Worm (Caenorhabditis elegans) whole organism, mixed stage, embryonic: ENCODE data around the gene F37A4.4.

Source experiments
- M03D4.4 ChIP-seq: sonication (generic microtip); optimal IDR thresholded peaks from 2 replicates; lab custom pipeline; 2017; ENCODE audit warnings: mild to moderate bottlenecking, missing genetic modification characterization, missing compliant biosample characterization
- bed-3 ChIP-seq: fragments of 200-800 bp; sonication (Bioruptor generic); optimal IDR thresholded peaks from 3 replicates; lab custom pipeline; 2018; ENCODE audit warnings: mild to moderate bottlenecking, missing genetic modification characterization, moderate library complexity, missing compliant biosample characterization
- ceh-39 ChIP-seq: fragments of 150-350 bp; optimal IDR thresholded peaks from 2 replicates; lab custom pipeline; 2014; ENCODE audit warnings: missing biosample characterization, missing genetic modification characterization
- ceh-43 ChIP-seq: fragments of 200-800 bp; sonication (Bioruptor generic); optimal IDR thresholded peaks from 2 replicates; lab custom pipeline; 2018; ENCODE audit warnings: mild to moderate bottlenecking, missing genetic modification characterization, moderate library complexity, missing compliant biosample characterization
- ceh-83 ChIP-seq: fragments of 200-800 bp; sonication (Bioruptor generic); optimal IDR thresholded peaks from 2 replicates; lab custom pipeline; 2018; ENCODE audit warnings: mild to moderate bottlenecking, missing genetic modification characterization, missing compliant biosample characterization
- ces-1 ChIP-seq: fragments of 150-350 bp; optimal IDR thresholded peaks from 2 replicates; lab custom pipeline; 2014; ENCODE audit warnings: missing biosample characterization, missing genetic modification reagents, missing genetic modification characterization
- cnd-1 ChIP-seq: fragments of 200-800 bp; sonication (Bioruptor generic); optimal IDR thresholded peaks from 2 replicates; lab custom pipeline; 2018; ENCODE audit warnings: mild to moderate bottlenecking, missing genetic modification characterization, missing compliant biosample characterization
- elt-1 ChIP-seq: sonication (generic microtip); optimal IDR thresholded peaks from 2 replicates; lab custom pipeline; 2017; ENCODE audit warnings: missing genetic modification characterization, mild to moderate bottlenecking, missing compliant biosample characterization, antibody characterized with exemption, moderate library complexity, borderline replicate concordance; ENCODE audit not compliant: insufficient read depth
- elt-3 ChIP-seq: fragments of 150-350 bp; optimal IDR thresholded peaks from 2 replicates; lab custom pipeline; 2014; ENCODE audit warnings: missing biosample characterization, missing genetic modification characterization
- flh-1 ChIP-seq: fragments of 200-800 bp; sonication (Bioruptor generic); optimal IDR thresholded peaks from 2 replicates; lab custom pipeline; 2018; ENCODE audit warnings: mild to moderate bottlenecking, missing genetic modification characterization, moderate library complexity, missing compliant biosample characterization
- ham-2 ChIP-seq: fragments of 200-800 bp; sonication (Bioruptor generic); optimal IDR thresholded peaks from 2 replicates; lab custom pipeline; 2018; ENCODE audit warnings: mild to moderate bottlenecking, missing genetic modification characterization, missing compliant biosample characterization
- hlh-1 ChIP-seq: fragments of 150-350 bp; optimal IDR thresholded peaks from 2 replicates; lab custom pipeline; 2014; ENCODE audit warnings: missing biosample characterization, missing genetic modification reagents, missing genetic modification characterization
- lin-32 ChIP-seq: fragments of 200-800 bp; sonication (Bioruptor generic); optimal IDR thresholded peaks from 2 replicates; lab custom pipeline; 2018; ENCODE audit warnings: mild to moderate bottlenecking, missing genetic modification characterization, missing compliant biosample characterization
- lsy-2 ChIP-seq: fragments of 150-350 bp; optimal IDR thresholded peaks from 2 replicates; lab custom pipeline; 2014; ENCODE audit warnings: missing biosample characterization, missing genetic modification characterization
- mep-1 ChIP-seq: fragments of 150-350 bp; optimal IDR thresholded peaks from 2 replicates; lab custom pipeline; 2017; ENCODE audit warnings: missing biosample characterization, missing genetic modification reagents, missing genetic modification characterization, inconsistent platforms
- nhr-12 ChIP-seq: fragments of 150-350 bp; optimal IDR thresholded peaks from 2 replicates; lab custom pipeline; 2014; ENCODE audit warnings: missing biosample characterization, missing genetic modification characterization
- nhr-2 ChIP-seq: fragments of 150-350 bp; optimal IDR thresholded peaks from 2 replicates; lab custom pipeline; 2014; ENCODE audit warnings: missing biosample characterization, missing genetic modification characterization
- nhr-237 ChIP-seq: fragments of 150-350 bp; optimal IDR thresholded peaks from 2 replicates; lab custom pipeline; 2014; ENCODE audit warnings: missing biosample characterization, missing genetic modification characterization
- nhr-76 ChIP-seq: sonication (generic microtip); optimal IDR thresholded peaks from 2 replicates; lab custom pipeline; 2017; ENCODE audit warnings: missing biosample characterization, missing genetic modification characterization
- pha-4 ChIP-seq: fragments of 150-350 bp; optimal IDR thresholded peaks from 2 replicates; lab custom pipeline; 2018; ENCODE audit warnings: missing biosample characterization, missing genetic modification reagents, missing genetic modification characterization
- snpc-4 ChIP-seq: fragments of 150-350 bp; optimal IDR thresholded peaks from 2 replicates; lab custom pipeline; 2014; ENCODE audit warnings: missing biosample characterization, missing genetic modification characterization
- sptf-1 ChIP-seq: sonication (generic microtip); optimal IDR thresholded peaks from 2 replicates; lab custom pipeline; 2017; ENCODE audit warnings: mild to moderate bottlenecking, missing genetic modification characterization, moderate library complexity, missing compliant biosample characterization
- tbx-8 ChIP-seq: fragments of 200-800 bp; sonication (Bioruptor generic); optimal IDR thresholded peaks from 2 replicates; lab custom pipeline; 2018; ENCODE audit warnings: mild to moderate bottlenecking, missing genetic modification characterization, moderate library complexity, missing compliant biosample characterization
- unc-120 ChIP-seq: sonication (generic microtip); optimal IDR thresholded peaks from 2 replicates; lab custom pipeline; 2017; ENCODE audit warnings: missing genetic modification characterization, missing compliant biosample characterization; ENCODE audit not compliant: poor library complexity, severe bottlenecking
- unc-39 ChIP-seq: fragments of 150-350 bp; optimal IDR thresholded peaks from 2 replicates; lab custom pipeline; 2014; ENCODE audit warnings: missing biosample characterization, missing genetic modification characterization
- unc-62 ChIP-seq: fragments of 150-350 bp; optimal IDR thresholded peaks from 2 replicates; lab custom pipeline; 2014; ENCODE audit warnings: missing biosample characterization, missing genetic modification reagents, missing genetic modification characterization
- zip-8 ChIP-seq: fragments of 150-350 bp; optimal IDR thresholded peaks from 2 replicates; lab custom pipeline; 2014; ENCODE audit warnings: missing biosample characterization, missing genetic modification characterization

F37A4.4 gene

DNA sequence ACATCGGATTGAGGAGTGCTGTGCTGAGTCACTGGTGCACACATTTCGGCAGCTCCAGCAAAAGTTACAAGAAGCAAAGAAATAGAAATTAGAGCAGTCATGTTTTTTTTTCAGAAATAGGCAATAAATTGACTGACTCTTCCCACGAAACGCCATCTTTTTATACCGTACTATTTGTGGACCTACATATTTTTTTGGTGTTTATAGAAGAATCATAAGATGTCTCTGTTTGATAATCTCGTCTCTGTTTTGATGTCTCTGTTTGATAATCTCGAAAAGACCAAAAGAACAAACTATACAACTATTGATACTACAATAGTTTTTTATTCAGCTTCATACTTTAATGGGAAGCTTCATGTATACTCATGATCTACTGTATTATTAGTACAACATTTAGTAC is 21.1 kb downstream of the F37A4.4 start, which contains the start of gene Y102E9.3:
Gene Y102E9.3, minus strand, starts transcription at position 101 of the 400 bp plus-strand sequence.
- TF ChIP-seq cnd-1 (tag; lab: Kevin White, UChicago) (no peak), ham-2 (no peak)

DNA sequence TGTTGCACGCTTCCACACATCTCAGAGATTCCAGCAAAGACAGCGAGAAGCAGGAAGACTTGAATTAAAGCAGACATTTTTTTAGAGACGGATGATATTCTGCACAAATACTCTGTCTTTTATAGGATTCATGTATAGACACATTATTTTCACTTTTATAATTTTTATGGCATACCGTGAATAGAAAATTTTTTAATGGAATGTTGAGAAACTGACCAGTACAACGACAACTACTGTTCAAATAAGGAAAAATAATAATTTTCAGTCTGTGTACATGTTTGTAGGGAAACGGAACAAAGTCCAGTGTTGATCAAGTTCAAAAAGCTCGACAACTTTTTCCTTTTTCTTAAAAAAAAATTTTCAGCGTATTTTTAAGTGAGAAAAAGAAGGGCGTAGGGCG is 23.2 kb downstream of the F37A4.4 start, which contains the start of gene Y102E9.6:
Gene Y102E9.6, minus strand, starts transcription at position 101 of the 400 bp plus-strand sequence.
- TF ChIP-seq unc-39 (tag; lab: Kevin White, UChicago) = no peak

DNA sequence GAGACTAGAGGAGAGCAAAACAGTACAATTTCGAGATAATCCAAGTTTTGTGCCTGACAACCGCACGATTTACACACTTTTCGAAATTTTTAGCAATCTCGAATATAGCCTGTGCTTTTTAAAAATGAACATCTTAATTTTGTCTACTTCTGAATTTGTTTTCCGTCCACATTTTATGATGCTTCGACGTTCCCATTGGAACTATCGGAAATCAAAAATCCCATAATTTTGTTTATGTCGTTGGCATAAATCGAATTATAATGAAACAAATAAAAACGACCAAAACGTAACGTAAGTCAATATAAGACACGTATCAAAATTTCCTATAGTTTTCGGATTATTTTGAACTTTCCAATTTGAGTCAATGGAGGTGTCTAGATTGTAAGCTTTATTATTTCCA is 23.6 kb downstream of the F37A4.4 start, which contains the start of gene K07E12.2:
Gene K07E12.2, plus strand, starts transcription at position 301 of the 400 bp plus-strand sequence.
- TF ChIP-seq hlh-1 = no peak
- no peak for TF ChIP-seq nhr-237
- TF ChIP-seq M03D4.4 (tag; lab: Kevin White, UChicago) = no peak
- no peak for TF ChIP-seq bed-3 (GFP tag; lab: Kevin White, UChicago)
- TF ChIP-seq unc-39 (tag; lab: Kevin White, UChicago) = no peak
- no peak for TF ChIP-seq elt-3
- TF ChIP-seq flh-1 (GFP tag; lab: Kevin White, UChicago) = no peak
- TF ChIP-seq cnd-1 (tag; lab: Kevin White, UChicago) = no peak
- no peak for TF ChIP-seq unc-62 (GFP tag; lab: Kevin White, UChicago)
- TF ChIP-seq nhr-76 (tag; lab: Kevin White, UChicago) = no peak
- TF ChIP-seq nhr-2 (tag; lab: Kevin White, UChicago) = no peak
- TF ChIP-seq lsy-2 = no peak
- no peak for TF ChIP-seq sptf-1 (tag; lab: Kevin White, UChicago)
- TF ChIP-seq lin-32 (GFP tag; lab: Kevin White, UChicago) = no peak

DNA sequence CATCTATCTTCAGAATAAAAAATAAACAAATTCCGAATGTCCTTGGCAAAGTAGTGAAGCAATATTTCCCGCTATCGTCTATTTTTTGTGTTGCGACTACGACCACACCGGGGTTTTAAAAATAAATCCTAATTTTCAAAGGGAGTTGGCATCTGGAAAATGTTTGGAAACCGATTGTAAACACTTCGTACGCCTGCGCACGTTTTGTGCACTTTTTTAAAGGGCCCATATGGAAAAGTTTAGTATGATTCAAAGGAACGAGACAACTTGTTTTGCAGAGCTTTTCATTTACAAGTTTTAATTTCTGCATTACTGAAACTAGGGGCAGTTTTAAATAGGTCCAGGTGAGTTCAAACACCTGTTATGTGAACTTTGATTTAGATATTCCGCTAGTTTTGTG is 26.7 kb downstream of the F37A4.4 start:
- TF ChIP-seq ces-1 (GFP tag; lab: Kevin White, UChicago) = no peak
- no peak for TF ChIP-seq elt-1 (tag; lab: Kevin White, UChicago)

DNA sequence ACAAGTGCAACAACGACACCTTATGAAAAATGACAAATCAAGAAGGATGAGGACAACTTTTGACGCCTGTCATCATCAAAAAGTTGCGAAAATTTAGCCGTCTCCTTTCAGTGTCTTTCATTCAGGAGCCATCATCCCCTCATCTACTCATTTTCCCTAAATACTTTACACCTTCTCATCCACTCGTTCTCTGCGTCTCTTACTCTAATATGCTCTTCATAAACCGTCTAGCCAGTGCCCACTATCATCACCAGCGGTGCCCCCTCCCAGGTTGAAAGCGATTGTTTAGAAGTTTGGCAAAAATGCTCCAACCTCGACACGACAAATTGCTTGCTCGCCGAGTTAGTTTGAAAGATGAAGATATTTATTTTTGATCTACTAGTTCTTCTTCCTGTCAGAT is 29.2 kb downstream of the F37A4.4 start:
- TF ChIP-seq snpc-4 = no peak
- no peak for TF ChIP-seq ceh-39 (tag; lab: Kevin White, UChicago)
- TF ChIP-seq mep-1 (tag; lab: Kevin White, UChicago) = no peak
- peak; percentile 61 for TF ChIP-seq unc-120
- peak; percentile 76 for TF ChIP-seq unc-62 (GFP tag; lab: Kevin White, UChicago)
- TF ChIP-seq zip-8 (tag; lab: Kevin White, UChicago) = no peak
- TF ChIP-seq elt-3 = no peak
- peak; percentile 41 for TF ChIP-seq hlh-1
- TF ChIP-seq sptf-1 (tag; lab: Kevin White, UChicago) = no peak

DNA sequence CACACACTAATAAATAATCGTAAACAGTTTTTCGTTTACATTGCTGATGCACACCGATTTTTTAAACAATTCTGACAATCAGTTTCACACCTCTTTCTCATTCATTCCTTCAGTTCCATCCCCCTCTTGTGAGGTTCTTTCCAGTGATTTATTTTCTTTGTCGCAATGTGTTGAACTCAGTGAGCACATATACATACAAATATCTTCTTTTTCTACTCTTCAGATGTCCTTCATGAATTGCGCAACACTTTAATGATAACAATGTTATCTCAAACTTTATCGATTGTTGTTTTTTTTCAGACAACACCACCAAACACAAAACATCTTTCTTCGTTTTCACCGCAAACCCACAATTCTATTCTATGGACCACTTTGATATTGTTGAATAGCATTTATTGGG is 32.6 kb downstream of the F37A4.4 start, which contains the start of gene dig-1:
Gene dig-1, plus strand, starts transcription at position 301 of the 400 bp plus-strand sequence.
- TF ChIP-seq lsy-2 = no peak
- peak; percentile 21 for TF ChIP-seq zip-8 (tag; lab: Kevin White, UChicago)
- no peak for TF ChIP-seq ceh-43 (GFP tag; lab: Kevin White, UChicago)
- no peak for TF ChIP-seq ces-1 (GFP tag; lab: Kevin White, UChicago)
- TF ChIP-seq nhr-76 (tag; lab: Kevin White, UChicago) = no peak
- no peak for TF ChIP-seq ham-2
- no peak for TF ChIP-seq pha-4 (tag; lab: Kevin White, UChicago)

DNA sequence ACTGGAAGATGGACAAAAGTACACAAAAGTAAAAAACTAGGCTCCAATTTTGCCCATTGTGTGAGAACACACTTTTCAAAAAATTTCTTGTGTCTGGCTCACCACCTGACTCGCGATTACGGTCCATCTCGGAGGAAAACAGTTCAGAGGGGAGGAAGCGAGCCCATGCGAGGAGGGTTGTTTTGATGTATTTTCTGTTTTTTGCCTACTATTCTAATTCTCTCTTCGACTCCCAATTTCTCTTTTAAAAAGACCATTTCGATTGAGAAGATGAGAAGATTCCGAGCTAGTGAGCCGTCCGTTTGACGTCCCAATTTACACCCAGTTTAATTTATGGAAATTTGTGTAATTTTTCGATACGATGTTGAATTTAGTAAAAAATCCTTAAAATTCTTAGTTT is 33.3 kb downstream of the F37A4.4 start:
- TF ChIP-seq snpc-4 = no peak
- no peak for TF ChIP-seq tbx-8 (GFP tag; lab: Kevin White, UChicago)

DNA sequence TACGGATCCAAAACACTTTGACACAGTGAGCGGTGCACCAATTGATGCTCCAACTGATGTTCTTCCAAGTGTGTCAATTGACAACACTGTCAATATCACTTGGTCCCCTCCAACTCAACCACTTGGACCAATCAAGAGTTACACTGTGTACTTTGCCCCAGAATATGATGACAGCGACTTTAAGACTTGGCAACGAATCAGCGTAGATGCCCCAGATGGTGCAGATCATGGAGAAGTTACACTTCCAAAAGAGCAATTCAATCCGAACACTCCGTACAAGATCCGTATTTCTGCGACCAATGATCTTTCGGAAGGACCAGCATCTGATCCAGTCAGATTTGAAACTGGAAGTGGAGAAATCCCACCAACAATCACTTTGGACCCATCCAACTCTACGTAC is 39.2 kb downstream of the F37A4.4 start:
- TF ChIP-seq unc-39 (tag; lab: Kevin White, UChicago) = no peak
- no peak for TF ChIP-seq pha-4 (tag; lab: Kevin White, UChicago)
- no peak for TF ChIP-seq nhr-76 (tag; lab: Kevin White, UChicago)
- no peak for TF ChIP-seq nhr-2 (tag; lab: Kevin White, UChicago)
- TF ChIP-seq elt-1 (tag; lab: Kevin White, UChicago) = no peak
- TF ChIP-seq nhr-237 = no peak
- no peak for TF ChIP-seq lsy-2
- no peak for TF ChIP-seq ceh-43 (GFP tag; lab: Kevin White, UChicago)
- TF ChIP-seq nhr-12 (tag; lab: Kevin White, UChicago) = no peak
- TF ChIP-seq ceh-83 = no peak
